Fruit fly (Drosophila melanogaster) S2 (cell line): ENCODE measurements around the gene CG14246.

Experiments used
- CG8478 ChIP-seq: fragments of >200 bp; optimal IDR thresholded peaks from 2 replicates; lab custom pipeline; 2018
- CTCF ChIP-seq, 2 experiments: fragments of >200 bp; optimal IDR thresholded peaks; 2 replicates each; lab custom pipeline; 2018

DNA sequence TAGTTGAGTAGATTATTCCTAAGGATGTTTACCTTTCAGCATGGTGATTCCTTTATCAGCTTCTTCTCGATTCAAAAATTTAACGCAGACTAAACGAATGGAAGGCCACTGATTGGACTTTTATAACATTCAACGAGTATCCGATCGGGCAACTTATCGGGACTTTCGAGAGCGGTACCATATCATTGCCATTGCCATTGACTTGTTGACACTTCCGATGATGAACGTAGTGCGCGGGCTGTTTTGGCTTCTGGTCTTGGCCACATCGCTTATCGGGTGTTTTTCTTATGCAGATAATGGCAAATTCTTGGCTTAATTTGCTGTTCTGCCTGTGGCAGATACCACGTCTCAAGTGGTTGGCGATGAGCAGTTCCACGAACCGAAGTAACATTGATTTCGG is 9.1 kb downstream of the CG14246 start, which contains the start of gene CG6403:
- TF ChIP-seq CG8478 (no peak), CTCF (optimal IDR thresholded peaks at IDR 0.05; lab: Kevin White, UChicago) (no peak)
